Worm (Caenorhabditis elegans) whole organism, early embryonic: ENCODE results near the gene ncx-7.

Source experiments
- ama-1 ChIP-seq: fragments of 150-350 bp; optimal IDR thresholded peaks from 2 replicates; lab custom pipeline; 2014
- ceh-13 ChIP-seq: fragments of 200-800 bp; sonication (Bioruptor generic); optimal IDR thresholded peaks from 2 replicates; lab custom pipeline; 2018; ENCODE audit warnings: mild to moderate bottlenecking, missing genetic modification characterization, missing compliant biosample characterization
- hmbx-1 ChIP-seq: sonication (generic microtip); optimal IDR thresholded peaks from 2 replicates; lab custom pipeline; 2016; ENCODE audit warnings: mild to moderate bottlenecking, missing genetic modification characterization, missing compliant biosample characterization
- hnd-1 ChIP-seq: sonication (generic microtip); optimal IDR thresholded peaks from 2 replicates; lab custom pipeline; 2016; ENCODE audit warnings: missing genetic modification characterization, missing compliant biosample characterization
- scrt-1 ChIP-seq: fragments of 200-800 bp; sonication (Bioruptor generic); IDR thresholded peaks from 2 replicates; pipeline ENCODE4 v1.3.6; 2022; ENCODE audit warnings: missing genetic modification characterization, missing compliant biosample characterization
- sea-1 ChIP-seq: fragments of 200-800 bp; sonication (Bioruptor generic); conservative IDR thresholded peaks from 2 replicates; pipeline ENCODE4 v1.3.6; 2022; ENCODE audit warnings: missing genetic modification characterization, missing compliant biosample characterization
- tra-4 ChIP-seq: sonication (generic microtip); optimal IDR thresholded peaks from 2 replicates; lab custom pipeline; 2017; ENCODE audit warnings: missing genetic modification characterization, missing compliant biosample characterization

- TF ChIP-seq hmbx-1 (tag; lab: Kevin White, UChicago), result no peak
- TF ChIP-seq tra-4 (tag; lab: Kevin White, UChicago), result no peak
- no peak for TF ChIP-seq ceh-13
- no peak for TF ChIP-seq ama-1 (lab: Kevin White, UChicago)
- TF ChIP-seq sea-1 (GFP tag; lab: Robert Waterston, UW), result no peak
- TF ChIP-seq hnd-1 (tag; lab: Kevin White, UChicago), result no peak
- TF ChIP-seq scrt-1 (GFP tag; lab: Robert Waterston, UW), result no peak
Measured at ce11 chrIII:9767095-9767494, 47.0 kb upstream of the ncx-7 start.
